Worm (Caenorhabditis elegans) whole organism, L2 larva: ENCODE results near the gene clh-5.

Experiments used
- aly-2 ChIP-seq: fragments of 150-350 bp; optimal IDR thresholded peaks from 2 replicates; lab custom pipeline; 2014; ENCODE audit warnings: missing biosample characterization, missing genetic modification characterization
- crh-2 ChIP-seq: sonication (generic microtip); optimal IDR thresholded peaks from 2 replicates; lab custom pipeline; 2017; ENCODE audit warnings: missing biosample characterization, missing genetic modification characterization
- lin-39 ChIP-seq: fragments of 150-350 bp; optimal IDR thresholded peaks from 2 replicates; lab custom pipeline; 2014; ENCODE audit warnings: missing biosample characterization, missing genetic modification reagents, missing genetic modification characterization
- lsy-2 ChIP-seq, 2 experiments: fragments of 150-350 bp in 1 of 2; sonication (generic microtip) in 1 of 2; optimal IDR thresholded peaks; 2 replicates each; lab custom pipeline; 2014 to 2017; ENCODE audit warnings: missing biosample characterization in 2 of 2, missing genetic modification characterization in 2 of 2
- nhr-12 ChIP-seq: fragments of 150-350 bp; optimal IDR thresholded peaks from 2 replicates; lab custom pipeline; 2014; ENCODE audit warnings: missing biosample characterization, missing genetic modification characterization
- nhr-25 ChIP-seq: fragments of 150-350 bp; sonication (generic microtip); optimal IDR thresholded peaks from 3 replicates; lab custom pipeline; 2014; ENCODE audit warnings: missing biosample characterization, missing genetic modification characterization

DNA sequence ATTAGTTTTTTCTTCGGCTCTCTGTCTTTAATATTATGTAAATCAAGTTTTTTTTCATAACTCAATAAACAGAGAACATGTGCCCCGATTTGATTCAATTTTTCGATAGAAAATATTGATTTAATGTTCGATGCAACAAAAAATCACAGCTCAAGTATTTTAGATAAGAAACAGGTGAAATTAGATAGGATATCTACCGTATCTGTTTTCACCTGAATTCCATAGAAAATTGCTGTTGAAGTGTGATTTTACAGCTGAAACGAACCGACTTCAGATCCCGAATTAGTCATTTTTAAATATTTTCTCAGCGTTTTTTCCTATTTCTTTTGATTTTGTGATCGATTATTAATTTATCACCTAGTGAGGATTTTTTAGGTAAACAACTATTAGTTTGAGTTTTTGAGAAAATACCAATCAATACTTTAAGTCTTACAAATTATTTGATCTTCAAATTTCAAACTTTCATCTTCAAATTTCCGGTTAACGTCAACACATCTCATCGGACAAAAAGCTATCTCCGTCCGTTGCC is 40.8 kb upstream of the clh-5 start, which contains the start of gene Y9C2UA.1:
- TF ChIP-seq lsy-2 (tag; optimal IDR thresholded peaks at IDR 0.05; lab: Kevin White, UChicago), result no peak
- no peak for TF ChIP-seq crh-2 (tag; lab: Kevin White, UChicago)
- TF ChIP-seq nhr-25 (tag; lab: Kevin White, UChicago), result no peak
- TF ChIP-seq aly-2 (tag; lab: Kevin White, UChicago), result no peak
- no peak for TF ChIP-seq nhr-12 (tag; lab: Kevin White, UChicago)
- TF ChIP-seq lin-39 (tag; lab: Kevin White, UChicago), result no peak
